Worm (Caenorhabditis elegans) whole organism, L1 larva: ENCODE data around the gene W05B10.6.

Experiments used
- C04F5.9 ChIP-seq: sonication (generic microtip); optimal IDR thresholded peaks from 2 replicates; lab custom pipeline; 2016; ENCODE audit warnings: missing genetic modification characterization, missing compliant biosample characterization
- C16A3.4 ChIP-seq: fragments of 150-350 bp; optimal IDR thresholded peaks from 2 replicates; lab custom pipeline; 2014; ENCODE audit warnings: missing biosample characterization, missing genetic modification characterization
- C34B4.2 ChIP-seq: sonication (generic microtip); optimal IDR thresholded peaks from 2 replicates; lab custom pipeline; 2017; ENCODE audit warnings: mild to moderate bottlenecking, missing genetic modification characterization, missing compliant biosample characterization
- F16B12.6 ChIP-seq: fragments of 150-350 bp; optimal IDR thresholded peaks from 2 replicates; lab custom pipeline; 2014; ENCODE audit warnings: missing biosample characterization, missing genetic modification characterization
- alr-1 ChIP-seq: fragments of 200-800 bp; sonication (Bioruptor generic); optimal IDR thresholded peaks from 2 replicates; lab custom pipeline; 2018; ENCODE audit warnings: borderline replicate concordance, mild to moderate bottlenecking, missing genetic modification characterization, missing compliant biosample characterization
- aly-2 ChIP-seq: fragments of 150-350 bp; optimal IDR thresholded peaks from 2 replicates; lab custom pipeline; 2014; ENCODE audit warnings: missing biosample characterization, missing genetic modification characterization
- ama-1 ChIP-seq: fragments of 150-350 bp; optimal IDR thresholded peaks from 2 replicates; lab custom pipeline; 2014
- ceh-63 ChIP-seq: fragments of 200-800 bp; sonication (Bioruptor generic); optimal IDR thresholded peaks from 2 replicates; lab custom pipeline; 2018; ENCODE audit warnings: mild to moderate bottlenecking, missing genetic modification characterization, missing compliant biosample characterization
- ceh-8 ChIP-seq: fragments of 200-800 bp; sonication (Bioruptor generic); optimal IDR thresholded peaks from 2 replicates; lab custom pipeline; 2018; ENCODE audit warnings: mild to moderate bottlenecking, missing genetic modification characterization, moderate library complexity, missing compliant biosample characterization
- ceh-88 ChIP-seq: fragments of 200-800 bp; sonication (Bioruptor generic); IDR thresholded peaks from 2 replicates; pipeline ENCODE4 v1.3.6; 2022; ENCODE audit warnings: missing genetic modification characterization, missing compliant biosample characterization
- ces-1 ChIP-seq: fragments of 150-350 bp; optimal IDR thresholded peaks from 2 replicates; lab custom pipeline; 2014; ENCODE audit warnings: missing biosample characterization, missing genetic modification reagents, missing genetic modification characterization
- dsc-1 ChIP-seq: sonication (generic microtip); optimal IDR thresholded peaks from 2 replicates; lab custom pipeline; 2016; ENCODE audit warnings: mild to moderate bottlenecking, missing genetic modification characterization, missing compliant biosample characterization
- efl-1 ChIP-seq, 4 experiments: fragments of 150-350 bp; optimal IDR thresholded peaks in 3 of 4; peaks in 1 of 4; 1 replicate in 1 of 4; 2 replicates in 3 of 4; lab custom pipeline; 2014; ENCODE audit warnings: missing biosample characterization in 2 of 4, missing genetic modification characterization in 2 of 4, missing genetic modification reagents in 2 of 4
- egl-27 ChIP-seq, 2 experiments: fragments of 150-350 bp in 1 of 2; sonication (generic microtip); optimal IDR thresholded peaks; 3 replicates each; lab custom pipeline; 2017 to 2018; ENCODE audit warnings: missing biosample characterization in 2 of 2, missing genetic modification characterization in 2 of 2, missing genetic modification reagents in 2 of 2
- elt-2 ChIP-seq: sonication (generic microtip); optimal IDR thresholded peaks from 2 replicates; lab custom pipeline; 2016; ENCODE audit warnings: missing genetic modification characterization, mild to moderate bottlenecking, inconsistent platforms, missing compliant biosample characterization, missing genetic modification reagents
- ets-5 ChIP-seq: fragments of 200-800 bp; sonication (Bioruptor generic); IDR thresholded peaks from 2 replicates; pipeline ENCODE4 v1.3.6; 2022; ENCODE audit warnings: missing genetic modification characterization, missing compliant biosample characterization
- fkh-10 ChIP-seq: sonication (generic microtip); optimal IDR thresholded peaks from 2 replicates; lab custom pipeline; 2017; ENCODE audit warnings: missing biosample characterization, missing genetic modification reagents, missing genetic modification characterization
- fkh-4 ChIP-seq: sonication (generic microtip); optimal IDR thresholded peaks from 2 replicates; lab custom pipeline; 2016; ENCODE audit warnings: missing compliant biosample characterization, missing genetic modification characterization, borderline replicate concordance
- hlh-4 ChIP-seq: sonication (generic microtip); optimal IDR thresholded peaks from 2 replicates; lab custom pipeline; 2016; ENCODE audit warnings: mild to moderate bottlenecking, missing genetic modification characterization, missing compliant biosample characterization
- hpl-2 ChIP-seq: fragments of 150-350 bp; optimal IDR thresholded peaks from 2 replicates; lab custom pipeline; 2014; ENCODE audit warnings: missing biosample characterization, missing genetic modification reagents, missing genetic modification characterization
- irx-1 ChIP-seq: sonication (generic microtip); optimal IDR thresholded peaks from 2 replicates; lab custom pipeline; 2016; ENCODE audit warnings: missing genetic modification characterization, missing compliant biosample characterization
- lin-13 ChIP-seq: fragments of 150-350 bp; optimal IDR thresholded peaks from 2 replicates; lab custom pipeline; 2014; ENCODE audit warnings: missing biosample characterization, missing genetic modification reagents, missing genetic modification characterization
- lin-14 ChIP-seq: fragments of 200-800 bp; sonication (Bioruptor generic); optimal IDR thresholded peaks from 2 replicates; lab custom pipeline; 2018; ENCODE audit warnings: mild to moderate bottlenecking, missing genetic modification characterization, moderate library complexity, missing compliant biosample characterization
- lin-35 ChIP-seq, 2 experiments: fragments of 150-350 bp; optimal IDR thresholded peaks; 2 replicates each; lab custom pipeline; 2014; ENCODE audit warnings: missing biosample characterization in 2 of 2, missing genetic modification characterization in 2 of 2, missing genetic modification reagents in 2 of 2
- lin-39 ChIP-seq: fragments of 150-350 bp; optimal IDR thresholded peaks from 2 replicates; lab custom pipeline; 2014; ENCODE audit warnings: missing biosample characterization, missing genetic modification reagents, missing genetic modification characterization
- mab-9 ChIP-seq: fragments of 200-800 bp; sonication (Bioruptor generic); IDR thresholded peaks from 2 replicates; pipeline ENCODE4 v1.3.6; 2022; ENCODE audit warnings: missing genetic modification reagents, missing genetic modification characterization, missing compliant biosample characterization
- mdl-1 ChIP-seq, 2 experiments: fragments of 150-350 bp; optimal IDR thresholded peaks; 2 replicates each; lab custom pipeline; 2014 to 2017; ENCODE audit warnings: missing biosample characterization in 2 of 2, missing genetic modification characterization in 2 of 2, inconsistent platforms in 1 of 2
- mef-2 ChIP-seq: fragments of 150-350 bp; optimal IDR thresholded peaks from 2 replicates; lab custom pipeline; 2014; ENCODE audit warnings: missing biosample characterization, missing genetic modification characterization
- nhr-11 ChIP-seq: fragments of 150-350 bp; optimal IDR thresholded peaks from 2 replicates; lab custom pipeline; 2014; ENCODE audit warnings: missing biosample characterization, missing genetic modification characterization
- nhr-12 ChIP-seq: sonication (generic microtip); optimal IDR thresholded peaks from 2 replicates; lab custom pipeline; 2017; ENCODE audit warnings: missing biosample characterization, missing genetic modification characterization
- nhr-19 ChIP-seq: fragments of 200-800 bp; sonication (Bioruptor generic); conservative IDR thresholded peaks from 2 replicates; pipeline ENCODE4 v1.3.6; 2022; ENCODE audit warnings: missing genetic modification characterization, missing compliant biosample characterization
- nhr-20 ChIP-seq: sonication (generic microtip); optimal IDR thresholded peaks from 2 replicates; lab custom pipeline; 2016; ENCODE audit warnings: mild to moderate bottlenecking, missing genetic modification characterization, missing compliant biosample characterization
- nhr-237 ChIP-seq: fragments of 150-350 bp; optimal IDR thresholded peaks from 2 replicates; lab custom pipeline; 2014; ENCODE audit warnings: missing biosample characterization, missing genetic modification characterization
- nhr-28 ChIP-seq: fragments of 150-350 bp; optimal IDR thresholded peaks from 2 replicates; lab custom pipeline; 2014; ENCODE audit warnings: missing biosample characterization, missing genetic modification characterization
- nhr-76 ChIP-seq: sonication (generic microtip); optimal IDR thresholded peaks from 2 replicates; lab custom pipeline; 2017; ENCODE audit warnings: missing biosample characterization, missing genetic modification characterization
- nhr-77 ChIP-seq: fragments of 150-350 bp; optimal IDR thresholded peaks from 2 replicates; lab custom pipeline; 2014; ENCODE audit warnings: missing biosample characterization, missing genetic modification characterization
- pag-3 ChIP-seq: sonication (generic microtip); optimal IDR thresholded peaks from 2 replicates; lab custom pipeline; 2017; ENCODE audit warnings: missing genetic modification characterization, mild to moderate bottlenecking, missing compliant biosample characterization, antibody characterized with exemption, borderline replicate concordance; ENCODE audit not compliant: insufficient read depth
- pax-3 ChIP-seq: fragments of 200-800 bp; sonication (Bioruptor generic); optimal IDR thresholded peaks from 2 replicates; lab custom pipeline; 2018; ENCODE audit warnings: mild to moderate bottlenecking, missing genetic modification characterization, moderate library complexity, missing compliant biosample characterization
- rnt-1 ChIP-seq: sonication (generic microtip); optimal IDR thresholded peaks from 2 replicates; lab custom pipeline; 2016; ENCODE audit warnings: mild to moderate bottlenecking, missing genetic modification characterization, moderate library complexity, missing compliant biosample characterization
- snu-23 ChIP-seq: sonication (generic microtip); optimal IDR thresholded peaks from 2 replicates; lab custom pipeline; 2016; ENCODE audit warnings: missing genetic modification characterization, missing compliant biosample characterization
- sox-4 ChIP-seq: sonication (generic microtip); optimal IDR thresholded peaks from 2 replicates; lab custom pipeline; 2016; ENCODE audit warnings: missing genetic modification characterization, missing compliant biosample characterization
- sptf-1 ChIP-seq: fragments of 150-350 bp; optimal IDR thresholded peaks from 2 replicates; lab custom pipeline; 2014; ENCODE audit warnings: missing biosample characterization, missing genetic modification characterization
- sup-37 ChIP-seq: fragments of 200-800 bp; sonication (Bioruptor generic); optimal IDR thresholded peaks from 2 replicates; lab custom pipeline; 2018; ENCODE audit warnings: mild to moderate bottlenecking, missing genetic modification characterization, missing compliant biosample characterization
- swsn-7 ChIP-seq: sonication (generic microtip); optimal IDR thresholded peaks from 2 replicates; lab custom pipeline; 2016; ENCODE audit warnings: missing genetic modification characterization, missing compliant biosample characterization
- tbx-2 ChIP-seq: sonication (generic microtip); optimal IDR thresholded peaks from 2 replicates; lab custom pipeline; 2016; ENCODE audit warnings: missing genetic modification characterization, missing compliant biosample characterization
- tlp-1 ChIP-seq: fragments of 150-350 bp; optimal IDR thresholded peaks from 2 replicates; lab custom pipeline; 2014; ENCODE audit warnings: missing biosample characterization, missing genetic modification characterization
- unc-130 ChIP-seq: fragments of 150-350 bp; optimal IDR thresholded peaks from 2 replicates; lab custom pipeline; 2017; ENCODE audit warnings: missing biosample characterization, missing genetic modification characterization, inconsistent platforms
- unc-30 ChIP-seq: sonication (generic microtip); optimal IDR thresholded peaks from 2 replicates; lab custom pipeline; 2017; ENCODE audit warnings: missing biosample characterization, missing genetic modification characterization
- unc-62 ChIP-seq: fragments of 150-350 bp; optimal IDR thresholded peaks from 2 replicates; lab custom pipeline; 2014; ENCODE audit warnings: missing biosample characterization, missing genetic modification reagents, missing genetic modification characterization
- unc-86 ChIP-seq: sonication (generic microtip); optimal IDR thresholded peaks from 2 replicates; lab custom pipeline; 2016; ENCODE audit warnings: missing genetic modification characterization, missing compliant biosample characterization
- vab-15 ChIP-seq: sonication (generic microtip); optimal IDR thresholded peaks from 2 replicates; lab custom pipeline; 2017; ENCODE audit warnings: missing genotype, mild to moderate bottlenecking, missing genetic modification characterization, missing compliant biosample characterization
- zag-1 ChIP-seq: fragments of 150-350 bp; optimal IDR thresholded peaks from 2 replicates; lab custom pipeline; 2014; ENCODE audit warnings: missing biosample characterization, missing genetic modification characterization
- ztf-11 ChIP-seq, 2 experiments: sonication (generic microtip); optimal IDR thresholded peaks; 2 replicates each; lab custom pipeline; 2016 to 2017; ENCODE audit warnings: missing genetic modification characterization in 2 of 2, missing biosample characterization in 1 of 2, missing compliant biosample characterization in 1 of 2

The W05B10.6 gene

ce11 chrV:12659426-12659825, 1.4 kb upstream of the W05B10.6 start, which contains the start of gene ccch-3 (continued):
- TF ChIP-seq ets-5 (GFP tag; lab: Robert Waterston, UW) (no peak), ztf-11 (tag; optimal IDR thresholded peaks at IDR 0.05; lab: Kevin White, UChicago) (no peak), sup-37 (GFP tag; lab: Kevin White, UChicago) (no peak), efl-1 (optimal IDR thresholded peaks at IDR 0.05; lab: Kevin White, UChicago) (peak; percentile 72 to 80), efl-1 (GFP tag; optimal IDR thresholded peaks at IDR 0.05 in 1 of 2; lab: Kevin White, UChicago) (peak; percentile 78 to 97), aly-2 (tag; lab: Kevin White, UChicago) (no peak), hlh-4 (no peak), lin-39 (tag; lab: Kevin White, UChicago) (no peak), nhr-11 (tag; lab: Kevin White, UChicago) (no peak), nhr-12 (tag; lab: Kevin White, UChicago) (no peak), nhr-19 (GFP tag; lab: Robert Waterston, UW) (peak; percentile 77), pax-3 (peak; percentile 57), fkh-4 (tag; lab: Kevin White, UChicago) (peak; percentile 31), nhr-28 (tag; lab: Kevin White, UChicago) (no peak), unc-86 (tag; lab: Kevin White, UChicago) (peak; percentile 29), mdl-1 (tag; optimal IDR thresholded peaks at IDR 0.05; lab: Kevin White, UChicago) (peak in 1 of 2 experiments; percentile 59), alr-1 (tag; lab: Kevin White, UChicago) (no peak), F16B12.6 (tag; lab: Kevin White, UChicago) (peak; percentile 48), ceh-88 (GFP tag; lab: Robert Waterston, UW) (no peak), mef-2 (tag; lab: Kevin White, UChicago) (no peak), tbx-2 (tag; lab: Kevin White, UChicago) (peak; percentile 77), sptf-1 (tag; lab: Kevin White, UChicago) (no peak), zag-1 (tag; lab: Kevin White, UChicago) (no peak), unc-30 (tag; lab: Kevin White, UChicago) (no peak), lin-13 (peak; percentile 72), C04F5.9 (tag; lab: Kevin White, UChicago) (peak; percentile 42), C34B4.2 (tag; lab: Kevin White, UChicago) (no peak), nhr-76 (tag; lab: Kevin White, UChicago) (no peak), irx-1 (tag; lab: Kevin White, UChicago) (peak; percentile 43), C16A3.4 (tag; lab: Kevin White, UChicago) (peak; percentile 85), mab-9 (GFP tag; lab: Robert Waterston, UW) (no peak), unc-130 (tag; lab: Kevin White, UChicago) (peak; percentile 78), sox-4 (tag; lab: Kevin White, UChicago) (peak; percentile 54), ces-1 (GFP tag; lab: Kevin White, UChicago) (no peak), vab-15 (tag; lab: Kevin White, UChicago) (peak; percentile 45), ama-1 (lab: Kevin White, UChicago) (no peak), ceh-8 (GFP tag; lab: Kevin White, UChicago) (peak; percentile 51), nhr-237 (tag; lab: Kevin White, UChicago) (no peak), rnt-1 (peak; percentile 79), hpl-2 (GFP tag; lab: Kevin White, UChicago) (no peak), unc-62 (GFP tag; lab: Kevin White, UChicago) (no peak), lin-14 (GFP tag; lab: Kevin White, UChicago) (peak; percentile 90), fkh-10 (GFP tag; lab: Kevin White, UChicago) (peak; percentile 17), elt-2 (no peak), dsc-1 (tag; lab: Kevin White, UChicago) (peak; percentile 69), snu-23 (GFP tag; lab: Kevin White, UChicago) (no peak), tlp-1 (no peak), pag-3 (peak; percentile 16), lin-35 (GFP tag; optimal IDR thresholded peaks at IDR 0.05; lab: Kevin White, UChicago) (peak; percentile 76 to 86), egl-27 (tag; optimal IDR thresholded peaks at IDR 0.05; lab: Kevin White, UChicago) (no peak), nhr-20 (tag; lab: Kevin White, UChicago) (peak; percentile 92), nhr-77 (tag; lab: Kevin White, UChicago) (peak; percentile 5), swsn-7 (tag; lab: Kevin White, UChicago) (peak; percentile 78), ceh-63 (GFP tag; lab: Kevin White, UChicago) (no peak)
